Worm (Caenorhabditis elegans) whole organism, young adult: ENCODE data around the gene srh-277.

ENCODE experiments used
- nfyb-1 ChIP-seq: fragments of 200-800 bp; sonication (Bioruptor generic); IDR thresholded peaks from 2 replicates; pipeline ENCODE4 v1.3.6; 2022; ENCODE audit warnings: missing genetic modification reagents, missing genetic modification characterization, missing compliant biosample characterization
- tlf-1 ChIP-seq: fragments of 200-800 bp; sonication (Bioruptor generic); optimal IDR thresholded peaks from 2 replicates; lab custom pipeline; 2018; ENCODE audit warnings: mild to moderate bottlenecking, missing genetic modification characterization, missing compliant biosample characterization

ce11 chrV:16201730-16202129 is 18.7 kb downstream of the srh-277 start, which contains the start of gene F11A5.17:
- TF ChIP-seq nfyb-1, result no peak
- TF ChIP-seq tlf-1 (GFP tag; lab: Kevin White, UChicago), result no peak
